Worm (Caenorhabditis elegans): ENCODE results near the gene F49E8.6.

DNA sequence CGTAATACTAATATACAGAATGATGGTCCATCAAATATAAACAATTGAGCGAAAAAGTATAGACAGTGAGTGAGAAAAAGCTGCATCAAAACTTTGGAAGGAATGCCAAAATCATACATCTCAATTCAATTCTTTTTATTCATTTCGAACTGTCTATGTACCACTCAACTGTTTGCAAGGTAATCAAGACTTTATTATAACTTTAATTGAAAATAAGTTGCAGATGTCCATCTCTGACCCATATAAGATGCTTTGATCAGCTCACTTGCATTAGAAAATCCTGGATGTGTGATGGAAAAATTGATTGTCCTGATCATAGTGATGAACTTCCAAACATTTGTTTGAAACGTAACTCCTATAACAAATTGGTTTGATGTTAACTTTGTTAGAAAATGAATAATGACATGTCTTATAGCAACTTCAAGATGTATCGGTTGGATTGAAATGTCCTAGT lies 13.1 kb upstream of the F49E8.6 start, which contains the start of gene F32E10.8:
- TF ChIP-seq dmd-4 (tag; optimal IDR thresholded peaks at IDR 0.05), result no peak
- TF ChIP-seq nhr-10 (tag; optimal IDR thresholded peaks at IDR 0.05), result no peak
- TF ChIP-seq ceh-82 (tag; optimal IDR thresholded peaks at IDR 0.05), result no peak
- no peak for TF ChIP-seq lin-11 (tag; optimal IDR thresholded peaks at IDR 0.05)
- no peak for TF ChIP-seq ztf-11 (tag; optimal IDR thresholded peaks at IDR 0.05)

All from whole organism, L2 larva.